Fruit fly (Drosophila melanogaster): ENCODE data around the gene CG17163.

Gene CG17163

dm6 chrX:23091811-23092210, 9.3 kb upstream of the CG17163 start:
- TF ChIP-seq pan (optimal IDR thresholded peaks at IDR 0.05), result no peak

- TF ChIP-seq ey (GFP tag; optimal IDR thresholded peaks at IDR 0.05) (no peak), woc (GFP tag; optimal IDR thresholded peaks at IDR 0.05) (no peak), Myc (optimal IDR thresholded peaks at IDR 0.05) (no peak), Dif (GFP tag; optimal IDR thresholded peaks at IDR 0.05; ENCODE audit: partially characterized antibody) (no peak), N (GFP tag; optimal IDR thresholded peaks at IDR 0.05) (no peak), CrebA (GFP tag; optimal IDR thresholded peaks at IDR 0.05; ENCODE audit: borderline replicate concordance) (no peak), pan (optimal IDR thresholded peaks at IDR 0.05) (no peak), lola (GFP tag; optimal IDR thresholded peaks at IDR 0.05) (no peak), usp (GFP tag; optimal IDR thresholded peaks at IDR 0.05) (no peak), tai (GFP tag; optimal IDR thresholded peaks at IDR 0.05) (no peak), CG32264 (GFP tag; optimal IDR thresholded peaks at IDR 0.05) (no peak), Dfd (GFP tag; optimal IDR thresholded peaks at IDR 0.05) (no peak), HLH106 (tag; optimal IDR thresholded peaks at IDR 0.05) (no peak), Mio (GFP tag; optimal IDR thresholded peaks at IDR 0.05) (no peak), GATAd (GFP tag; optimal IDR thresholded peaks at IDR 0.05) (no peak), Abd-B (GFP tag; optimal IDR thresholded peaks at IDR 0.05) (no peak)
Measured at dm6 chrX:23091289-23091688, 8.8 kb upstream of the CG17163 start.

dm6 chrX:23090474-23090873, 8.0 kb upstream of the CG17163 start:
- TF ChIP-seq usp (GFP tag; optimal IDR thresholded peaks at IDR 0.05) (no peak), dsf (GFP tag; optimal IDR thresholded peaks at IDR 0.05; ENCODE audit: borderline replicate concordance) (no peak), Mio (GFP tag; optimal IDR thresholded peaks at IDR 0.05) (no peak), Hr78 (GFP tag; optimal IDR thresholded peaks at IDR 0.05) (no peak), HLH106 (tag; optimal IDR thresholded peaks at IDR 0.05) (no peak), CrebA (GFP tag; optimal IDR thresholded peaks at IDR 0.05; ENCODE audit: borderline replicate concordance) (no peak), Dfd (GFP tag; optimal IDR thresholded peaks at IDR 0.05) (no peak), Sp1 (GFP tag; optimal IDR thresholded peaks at IDR 0.05) (no peak), lola (GFP tag; optimal IDR thresholded peaks at IDR 0.05) (no peak)

DNA sequence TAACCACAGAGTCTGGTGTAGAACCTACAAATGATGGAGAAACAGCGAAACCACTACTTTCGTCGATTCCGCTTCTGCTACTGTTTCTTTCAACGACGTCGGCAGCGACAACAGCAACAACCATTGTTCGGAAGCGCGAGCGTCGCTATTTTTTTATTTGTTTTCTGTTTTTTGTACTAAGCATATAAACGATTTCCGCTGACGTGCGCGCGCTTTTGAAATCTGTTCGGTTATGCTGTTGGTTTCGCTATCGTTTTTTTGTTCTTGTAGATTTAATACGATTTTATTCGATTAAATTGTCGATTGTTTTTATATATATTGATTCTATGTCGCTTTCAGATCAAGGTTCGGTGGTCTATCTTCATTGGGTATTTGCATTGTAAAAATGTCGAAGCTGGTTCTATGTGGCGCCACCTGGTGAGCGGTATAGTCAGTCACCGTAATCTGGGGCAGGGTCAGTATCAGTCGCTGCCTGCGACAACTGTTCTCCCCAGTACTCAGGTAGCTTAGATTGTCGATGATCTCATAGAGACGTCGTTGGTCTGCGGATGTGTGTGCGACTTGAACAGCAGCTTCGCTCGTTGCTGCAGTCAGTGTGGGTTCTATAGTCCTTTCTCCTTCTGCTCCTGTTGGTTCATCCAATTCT, 6.7 kb upstream of the CG17163 start:
- TF ChIP-seq pan (optimal IDR thresholded peaks at IDR 0.05) (no peak), Hnf4 (GFP tag; optimal IDR thresholded peaks at IDR 0.05) (no peak), Hr83 (GFP tag; optimal IDR thresholded peaks at IDR 0.05; ENCODE audit: poor library complexity, severe bottlenecking) (no peak), Hr78 (GFP tag; optimal IDR thresholded peaks at IDR 0.05) (no peak), psq (GFP tag; optimal IDR thresholded peaks at IDR 0.05) (no peak), OdsH (GFP tag; optimal IDR thresholded peaks at IDR 0.05) (no peak), tai (GFP tag; optimal IDR thresholded peaks at IDR 0.05) (no peak), foxo (GFP tag; optimal IDR thresholded peaks at IDR 0.05) (no peak), fru (GFP tag; optimal IDR thresholded peaks at IDR 0.05) (no peak), Abd-B (GFP tag; optimal IDR thresholded peaks at IDR 0.05) (no peak), N (GFP tag; optimal IDR thresholded peaks at IDR 0.05) (no peak), Jra (GFP tag; optimal IDR thresholded peaks at IDR 0.05) (no peak), Sp1 (GFP tag; optimal IDR thresholded peaks at IDR 0.05) (no peak), HLH106 (tag; optimal IDR thresholded peaks at IDR 0.05) (no peak)

dm6 chrX:23084372-23084771, 1.9 kb upstream of the CG17163 start, which contains the start of gene CG17169:
Gene CG17169, plus strand, starts transcription at chrX:23084672.
- TF ChIP-seq tai (GFP tag; optimal IDR thresholded peaks at IDR 0.05) (no peak), Dfd (GFP tag; optimal IDR thresholded peaks at IDR 0.05) (no peak), dmrt93B (GFP tag; optimal IDR thresholded peaks at IDR 0.05) (no peak), HLH106 (tag; optimal IDR thresholded peaks at IDR 0.05) (no peak), sage (GFP tag; optimal IDR thresholded peaks at IDR 0.05) (no peak), woc (GFP tag; optimal IDR thresholded peaks at IDR 0.05) (no peak), h (GFP tag; optimal IDR thresholded peaks at IDR 0.05) (no peak), Myc (optimal IDR thresholded peaks at IDR 0.05) (no peak), Rel (GFP tag; optimal IDR thresholded peaks at IDR 0.05) (no peak), Rel (tag; optimal IDR thresholded peaks at IDR 0.05) (no peak), Abd-B (GFP tag; optimal IDR thresholded peaks at IDR 0.05) (no peak), Hr78 (GFP tag; optimal IDR thresholded peaks at IDR 0.05) (no peak), jim (GFP tag; optimal IDR thresholded peaks at IDR 0.05) (no peak), sv (GFP tag; optimal IDR thresholded peaks at IDR 0.05) (no peak), N (GFP tag; optimal IDR thresholded peaks at IDR 0.05) (no peak), psq (GFP tag; optimal IDR thresholded peaks at IDR 0.05) (no peak), Mio (GFP tag; optimal IDR thresholded peaks at IDR 0.05) (no peak), lola (GFP tag; optimal IDR thresholded peaks at IDR 0.05) (no peak), foxo (GFP tag; optimal IDR thresholded peaks at IDR 0.05) (no peak)

Measured in whole organism, wandering third instar larva.